Worm (Caenorhabditis elegans) whole organism, L2 larva: Measurements from ENCODE around the gene fut-1.
A peak's percentile ranks its signal among the peaks of the same experiment; 100 is the strongest.

Experiments
- ZK546.5 ChIP-seq: sonication (generic microtip); optimal IDR thresholded peaks from 2 replicates; lab custom pipeline; 2017; ENCODE audit warnings: missing biosample characterization, missing genetic modification characterization
- ama-1 ChIP-seq: fragments of 150-350 bp; optimal IDR thresholded peaks from 2 replicates; lab custom pipeline; 2018; ENCODE audit warnings: inconsistent platforms
- ceh-16 ChIP-seq: fragments of 150-350 bp; optimal IDR thresholded peaks from 2 replicates; lab custom pipeline; 2014; ENCODE audit warnings: missing biosample characterization, missing genetic modification characterization
- ceh-82 ChIP-seq: fragments of 150-350 bp; optimal IDR thresholded peaks from 2 replicates; lab custom pipeline; 2014; ENCODE audit warnings: missing biosample characterization, missing genetic modification characterization
- crh-2 ChIP-seq: sonication (generic microtip); optimal IDR thresholded peaks from 2 replicates; lab custom pipeline; 2017; ENCODE audit warnings: missing biosample characterization, missing genetic modification characterization
- lin-39 ChIP-seq: fragments of 150-350 bp; optimal IDR thresholded peaks from 2 replicates; lab custom pipeline; 2014; ENCODE audit warnings: missing biosample characterization, missing genetic modification reagents, missing genetic modification characterization
- lsy-2 ChIP-seq, 2 experiments: fragments of 150-350 bp in 1 of 2; sonication (generic microtip) in 1 of 2; optimal IDR thresholded peaks; 2 replicates each; lab custom pipeline; 2014 to 2017; ENCODE audit warnings: missing biosample characterization in 2 of 2, missing genetic modification characterization in 2 of 2
- mdl-1 ChIP-seq, 2 experiments: fragments of 150-350 bp in 1 of 2; sonication (generic microtip) in 1 of 2; optimal IDR thresholded peaks; 2 replicates each; lab custom pipeline; 2017; ENCODE audit warnings: missing biosample characterization in 2 of 2, missing genetic modification characterization in 2 of 2
- nhr-237 ChIP-seq: fragments of 150-350 bp; optimal IDR thresholded peaks from 2 replicates; lab custom pipeline; 2014; ENCODE audit warnings: missing biosample characterization, missing genetic modification characterization
- nhr-6 ChIP-seq: fragments of 150-350 bp; optimal IDR thresholded peaks from 2 replicates; lab custom pipeline; 2014; ENCODE audit warnings: missing biosample characterization, missing genetic modification characterization
- unc-39 ChIP-seq: fragments of 150-350 bp; optimal IDR thresholded peaks from 2 replicates; lab custom pipeline; 2014; ENCODE audit warnings: missing biosample characterization, missing genetic modification characterization
- unc-55 ChIP-seq: fragments of 150-350 bp; sonication (generic microtip); optimal IDR thresholded peaks from 3 replicates; lab custom pipeline; 2014; ENCODE audit warnings: missing biosample characterization, missing genetic modification reagents, missing genetic modification characterization
- ztf-11 ChIP-seq: sonication (generic microtip); optimal IDR thresholded peaks from 2 replicates; lab custom pipeline; 2017; ENCODE audit warnings: missing biosample characterization, missing genetic modification characterization

ce11 chrII:8747246-8747938 is 12.0 kb downstream of the fut-1 start:
- TF ChIP-seq lin-39 (no peak), nhr-237 (tag; lab: Kevin White, UChicago) (no peak), ceh-16 (tag; lab: Kevin White, UChicago) (no peak), ama-1 (lab: Kevin White, UChicago) (peak; percentile 96), ZK546.5 (tag; lab: Kevin White, UChicago) (no peak), mdl-1 (tag; optimal IDR thresholded peaks at IDR 0.05; lab: Kevin White, UChicago) (no peak), unc-55 (no peak), ceh-82 (tag; lab: Kevin White, UChicago) (no peak), ztf-11 (tag; lab: Kevin White, UChicago) (no peak), crh-2 (tag; lab: Kevin White, UChicago) (peak; percentile 17), unc-39 (tag; lab: Kevin White, UChicago) (no peak), lsy-2 (tag; optimal IDR thresholded peaks at IDR 0.05; lab: Kevin White, UChicago) (peak in 1 of 2 experiments; percentile 55), nhr-6 (tag; lab: Kevin White, UChicago) (peak; percentile 1)
